Worm (Caenorhabditis elegans): ENCODE results near the gene mog-3.

ce11 chrIII:5326323-5326722 is 17.9 kb downstream of the mog-3 start, which contains the start of gene sorf-2:
- no peak for TF ChIP-seq ztf-3 (GFP tag; optimal IDR thresholded peaks at IDR 0.05)
- no peak for TF ChIP-seq B0019.2 (GFP tag; conservative IDR thresholded peaks at IDR 0.05)
- TF ChIP-seq dpl-1 (GFP tag; optimal IDR thresholded peaks at IDR 0.05) = no peak
- no peak for TF ChIP-seq unc-130 (GFP tag; optimal IDR thresholded peaks at IDR 0.05)
- TF ChIP-seq efl-1 (GFP tag; optimal IDR thresholded peaks at IDR 0.05) = no peak

All from whole organism, young adult.